Worm (Caenorhabditis elegans) whole organism, mixed stage, embryonic: Measurements from ENCODE around the gene Y105C5A.1270.

ENCODE experiments used
- elt-3 ChIP-seq: fragments of 150-350 bp; optimal IDR thresholded peaks from 2 replicates; lab custom pipeline; 2014; ENCODE audit warnings: missing biosample characterization, missing genetic modification characterization
- nhr-76 ChIP-seq: sonication (generic microtip); optimal IDR thresholded peaks from 2 replicates; lab custom pipeline; 2017; ENCODE audit warnings: missing biosample characterization, missing genetic modification characterization
- pha-4 ChIP-seq: fragments of 150-350 bp; optimal IDR thresholded peaks from 2 replicates; lab custom pipeline; 2018; ENCODE audit warnings: missing biosample characterization, missing genetic modification reagents, missing genetic modification characterization
- snpc-4 ChIP-seq: fragments of 150-350 bp; optimal IDR thresholded peaks from 2 replicates; lab custom pipeline; 2014; ENCODE audit warnings: missing biosample characterization, missing genetic modification characterization
- unc-39 ChIP-seq: fragments of 150-350 bp; optimal IDR thresholded peaks from 2 replicates; lab custom pipeline; 2014; ENCODE audit warnings: missing biosample characterization, missing genetic modification characterization
- unc-62 ChIP-seq: fragments of 150-350 bp; optimal IDR thresholded peaks from 2 replicates; lab custom pipeline; 2014; ENCODE audit warnings: missing biosample characterization, missing genetic modification reagents, missing genetic modification characterization

DNA sequence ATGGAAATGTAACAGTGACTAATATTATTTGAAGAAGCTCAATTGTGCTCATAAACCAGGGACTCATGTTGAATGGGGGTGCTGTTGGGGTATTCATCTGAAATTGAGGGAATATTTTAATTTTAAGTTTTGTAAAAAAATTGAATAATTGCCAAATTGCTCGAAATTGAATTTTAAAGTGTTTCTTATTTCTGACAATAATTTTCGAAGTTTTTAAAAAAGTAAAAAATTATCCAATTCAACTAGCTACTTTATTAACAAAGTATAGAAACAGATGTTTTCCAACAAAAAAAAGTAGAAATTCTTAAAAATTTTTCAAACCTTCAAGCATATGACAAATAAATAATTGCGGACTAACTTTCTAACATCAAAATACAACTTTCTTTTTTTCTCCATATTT is 47.7 kb upstream of the Y105C5A.1270 start, which contains the start of gene srv-14:
- no peak for TF ChIP-seq pha-4 (tag; lab: Kevin White, UChicago)
- TF ChIP-seq unc-62, result no peak
- TF ChIP-seq unc-39 (tag; lab: Kevin White, UChicago), result no peak
- TF ChIP-seq elt-3, result no peak
- TF ChIP-seq nhr-76, result no peak
- no peak for TF ChIP-seq snpc-4 (tag; lab: Kevin White, UChicago)
